Worm (Caenorhabditis elegans): ENCODE data around the gene ape-1.
A peak's percentile ranks its signal among the peaks of the same experiment; 100 is the strongest.

ape-1 gene

DNA sequence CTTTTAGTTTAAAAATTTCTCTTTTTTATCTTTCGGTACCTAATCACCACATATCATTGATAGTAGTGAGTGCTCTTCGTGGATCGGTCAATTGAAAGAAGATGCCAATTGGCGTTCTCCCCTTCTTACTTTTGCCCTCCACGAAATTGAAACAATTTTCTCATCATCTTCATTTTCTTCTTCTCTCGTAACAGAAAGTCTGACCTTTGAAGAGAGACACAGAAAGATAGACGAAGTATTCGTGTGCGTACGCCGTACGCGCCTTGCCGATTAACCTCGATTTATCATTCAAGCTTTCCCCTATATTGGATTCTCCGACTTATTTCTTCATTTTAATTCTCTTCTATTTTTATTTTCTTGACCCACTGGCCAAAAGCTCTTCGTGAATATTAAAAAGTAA lies 1.8 kb downstream of the ape-1 start:
- no peak for TF ChIP-seq aly-2 (tag; optimal IDR thresholded peaks at IDR 0.05)
- TF ChIP-seq alr-1 (tag; optimal IDR thresholded peaks at IDR 0.05), result no peak
- no peak for TF ChIP-seq gmeb-1 (tag; optimal IDR thresholded peaks at IDR 0.05)
- TF ChIP-seq mbf-1 (tag; optimal IDR thresholded peaks at IDR 0.05), result no peak
- TF ChIP-seq nhr-23 (tag; optimal IDR thresholded peaks at IDR 0.05), result no peak
- TF ChIP-seq ztf-1 (GFP tag; conservative IDR thresholded peaks at IDR 0.05), result no peak
- TF ChIP-seq sem-4 (tag; optimal IDR thresholded peaks at IDR 0.05), result peak; percentile 0
- TF ChIP-seq unc-55 (GFP tag; optimal IDR thresholded peaks at IDR 0.05), result no peak
- no peak for TF ChIP-seq lin-13 (GFP tag; optimal IDR thresholded peaks at IDR 0.05)
- TF ChIP-seq C34F6.9 (tag; optimal IDR thresholded peaks at IDR 0.05), result peak; percentile 45
- no peak for TF ChIP-seq ztf-4 (tag; optimal IDR thresholded peaks at IDR 0.05)
- TF ChIP-seq ZK546.5 (tag; optimal IDR thresholded peaks at IDR 0.05), result no peak
- no peak for TF ChIP-seq peb-1 (tag; optimal IDR thresholded peaks at IDR 0.05)
- TF ChIP-seq blmp-1 (tag; optimal IDR thresholded peaks at IDR 0.05; ENCODE audit: insufficient read depth), result peak; percentile 17
- no peak for TF ChIP-seq mab-5 (tag; optimal IDR thresholded peaks at IDR 0.05)
- TF ChIP-seq ztf-11 (tag; optimal IDR thresholded peaks at IDR 0.05), result no peak
- peak in 1 of 2 experiments; percentile 15 for TF ChIP-seq lsy-2 (tag; optimal IDR thresholded peaks at IDR 0.05)
- no peak for TF ChIP-seq snpc-4 (tag; optimal IDR thresholded peaks at IDR 0.05)
- no peak for TF ChIP-seq egl-27 (tag; optimal IDR thresholded peaks at IDR 0.05)
- TF ChIP-seq nhr-11 (tag; optimal IDR thresholded peaks at IDR 0.05), result no peak
- no peak for TF ChIP-seq sma-3 (GFP tag; optimal IDR thresholded peaks at IDR 0.05)
- peak; percentile 19 for TF ChIP-seq fos-1 (tag; optimal IDR thresholded peaks at IDR 0.05)
- no peak for TF ChIP-seq zag-1 (tag; optimal IDR thresholded peaks at IDR 0.05)
- TF ChIP-seq sma-9 (GFP tag; optimal IDR thresholded peaks at IDR 0.05), result peak; percentile 54
- TF ChIP-seq sma-9 (tag; optimal IDR thresholded peaks at IDR 0.05), result no peak
- no peak for TF ChIP-seq nhr-6 (tag; optimal IDR thresholded peaks at IDR 0.05)
- TF ChIP-seq Y55F3AM.14 (GFP tag; optimal IDR thresholded peaks at IDR 0.05), result no peak
- no peak for TF ChIP-seq elt-3 (tag; optimal IDR thresholded peaks at IDR 0.05)
- peak; percentile 29 for TF ChIP-seq F13H6.1 (tag; optimal IDR thresholded peaks at IDR 0.05)
- no peak for TF ChIP-seq nhr-12 (tag; optimal IDR thresholded peaks at IDR 0.05)
- no peak for TF ChIP-seq R02D3.7 (tag; optimal IDR thresholded peaks at IDR 0.05)
- no peak for TF ChIP-seq ama-1 (optimal IDR thresholded peaks at IDR 0.05)
- no peak for TF ChIP-seq ceh-16 (tag; optimal IDR thresholded peaks at IDR 0.05)
- TF ChIP-seq elt-1 (tag; optimal IDR thresholded peaks at IDR 0.05), result no peak
- no peak for TF ChIP-seq nhr-237 (tag; optimal IDR thresholded peaks at IDR 0.05)
- TF ChIP-seq mdl-1 (tag; optimal IDR thresholded peaks at IDR 0.05), result no peak
- no peak for TF ChIP-seq nhr-25 (tag; optimal IDR thresholded peaks at IDR 0.05)
- no peak for TF ChIP-seq dmd-4 (tag; optimal IDR thresholded peaks at IDR 0.05)
- TF ChIP-seq nhr-129 (tag; optimal IDR thresholded peaks at IDR 0.05), result no peak
- no peak for TF ChIP-seq unc-62 (GFP tag; optimal IDR thresholded peaks at IDR 0.05)
- no peak for TF ChIP-seq crh-2 (tag; optimal IDR thresholded peaks at IDR 0.05)
- no peak for TF ChIP-seq lin-11 (tag; optimal IDR thresholded peaks at IDR 0.05)
- no peak for TF ChIP-seq unc-39 (tag; optimal IDR thresholded peaks at IDR 0.05)

DNA sequence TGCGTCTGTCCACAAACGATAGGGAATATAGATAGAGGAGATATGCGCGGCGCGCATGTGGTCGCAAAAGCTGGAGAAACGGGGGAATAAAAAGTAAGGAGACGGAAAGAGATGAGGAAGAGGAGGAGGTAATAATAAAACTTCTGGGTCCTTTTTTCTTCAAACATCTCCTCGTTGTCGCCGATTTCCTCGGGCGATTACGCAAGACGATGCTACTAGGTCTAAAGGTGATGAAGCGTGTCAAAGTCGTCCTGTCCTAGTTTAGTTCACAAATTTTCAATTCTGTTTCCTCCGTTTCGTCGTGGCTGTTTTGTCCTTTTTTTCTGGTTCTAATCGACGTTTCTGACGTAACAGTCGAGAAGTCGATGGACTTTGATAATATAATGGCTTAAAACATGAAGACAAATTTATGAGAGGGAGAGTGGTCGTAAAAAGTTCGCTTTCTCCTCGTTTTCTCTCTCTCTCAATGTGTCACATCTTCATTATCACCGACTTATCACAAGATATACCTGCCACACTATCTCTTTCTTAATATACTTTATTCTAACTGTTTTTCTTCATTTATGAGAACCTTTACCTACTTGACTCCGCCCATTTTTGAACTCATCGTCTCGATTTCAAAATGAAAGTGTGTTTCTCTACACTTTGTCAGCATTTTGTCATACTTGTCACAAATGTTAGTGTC lies 4.9 kb downstream of the ape-1 start:
- peak; percentile 49 for TF ChIP-seq crh-2 (tag; optimal IDR thresholded peaks at IDR 0.05)
- TF ChIP-seq ztf-4 (tag; optimal IDR thresholded peaks at IDR 0.05), result no peak
- no peak for TF ChIP-seq zag-1 (tag; optimal IDR thresholded peaks at IDR 0.05)
- TF ChIP-seq fos-1 (tag; optimal IDR thresholded peaks at IDR 0.05), result peak; percentile 0
- peak; percentile 98 for TF ChIP-seq blmp-1 (tag; optimal IDR thresholded peaks at IDR 0.05; ENCODE audit: insufficient read depth)
- no peak for TF ChIP-seq nhr-237 (tag; optimal IDR thresholded peaks at IDR 0.05)
- no peak for TF ChIP-seq nhr-25 (tag; optimal IDR thresholded peaks at IDR 0.05)
- no peak for TF ChIP-seq lin-11 (tag; optimal IDR thresholded peaks at IDR 0.05)
- TF ChIP-seq sma-9 (GFP tag; optimal IDR thresholded peaks at IDR 0.05), result peak; percentile 56
- no peak for TF ChIP-seq sma-9 (tag; optimal IDR thresholded peaks at IDR 0.05)
- peak; percentile 4 for TF ChIP-seq nhr-21 (tag; optimal IDR thresholded peaks at IDR 0.05)

Measured in whole organism, L2 larva.